Fruit fly (Drosophila melanogaster) whole organism, wandering third instar larva: Measurements from ENCODE around the gene lqf.

Source experiments
- CG9705 ChIP-seq: fragments of 200-800 bp; sonication (Bioruptor generic); optimal IDR thresholded peaks from 2 replicates; lab custom pipeline; 2018; ENCODE audit warnings: missing biosample characterization, mild to moderate bottlenecking, missing genetic modification characterization
- CrebA ChIP-seq: fragments of 200-800 bp; sonication (Bioruptor generic); optimal IDR thresholded peaks from 2 replicates; lab custom pipeline; 2016; ENCODE audit warnings: missing biosample characterization, mild to moderate bottlenecking, missing genetic modification characterization, borderline replicate concordance
- Dfd ChIP-seq: fragments of >200 bp; optimal IDR thresholded peaks from 2 replicates; lab custom pipeline; 2017; ENCODE audit warnings: missing biosample characterization, missing genetic modification characterization
- GATAd ChIP-seq: sonication (Bioruptor generic); optimal IDR thresholded peaks from 2 replicates; lab custom pipeline; 2016; ENCODE audit warnings: missing biosample characterization, missing genetic modification characterization
- Hr78 ChIP-seq: fragments of >200 bp; optimal IDR thresholded peaks from 2 replicates; lab custom pipeline; 2017; ENCODE audit warnings: missing biosample characterization, missing genetic modification characterization
- N ChIP-seq: fragments of >200 bp; optimal IDR thresholded peaks from 2 replicates; lab custom pipeline; 2018; ENCODE audit warnings: missing biosample characterization, missing external identifiers, missing genetic modification characterization
- OdsH ChIP-seq: fragments of 200-800 bp; sonication (Bioruptor generic); optimal IDR thresholded peaks from 2 replicates; lab custom pipeline; 2016; ENCODE audit warnings: missing biosample characterization, mild to moderate bottlenecking, missing genetic modification characterization
- Rel ChIP-seq, 2 experiments: fragments of 200-800 bp; sonication (Bioruptor generic) in 1 of 2; optimal IDR thresholded peaks; 2 replicates in 1 of 2; 3 replicates in 1 of 2; lab custom pipeline; 2016 to 2019; ENCODE audit warnings: mild to moderate bottlenecking in 2 of 2, missing biosample characterization in 2 of 2, missing genetic modification characterization in 2 of 2, moderate library complexity in 1 of 2
- br ChIP-seq: fragments of 200-800 bp; sonication (Bioruptor generic); optimal IDR thresholded peaks from 2 replicates; lab custom pipeline; 2016; ENCODE audit warnings: missing biosample characterization, missing genetic modification characterization
- dl ChIP-seq, 2 experiments: fragments of 175-275, 200-275 bp in 1 of 2; fragments of 200-275 bp in 1 of 2; sonication (Bioruptor generic); optimal IDR thresholded peaks; lab custom pipeline; 2018; ENCODE audit warnings: mild to moderate bottlenecking in 2 of 2, missing biosample characterization in 2 of 2, missing genetic modification characterization in 2 of 2, moderate library complexity in 2 of 2; ENCODE audit not compliant: partially characterized antibody in 2 of 2, insufficient read depth in 1 of 2
- dmrt93B ChIP-seq: fragments of 200-800 bp; sonication (Bioruptor generic); optimal IDR thresholded peaks from 2 replicates; lab custom pipeline; 2018; ENCODE audit warnings: missing biosample characterization, mild to moderate bottlenecking, missing genetic modification characterization
- dsf ChIP-seq: sonication (Bioruptor generic); optimal IDR thresholded peaks from 2 replicates; lab custom pipeline; 2016; ENCODE audit warnings: missing biosample characterization, missing genetic modification characterization, borderline replicate concordance
- ey ChIP-seq: fragments of 200-800 bp; sonication (Bioruptor generic); optimal IDR thresholded peaks from 2 replicates; lab custom pipeline; 2016; ENCODE audit warnings: missing biosample characterization, missing genetic modification characterization
- fru ChIP-seq: fragments of 200-800 bp; sonication (Bioruptor generic); optimal IDR thresholded peaks from 3 replicates; lab custom pipeline; 2016; ENCODE audit warnings: missing biosample characterization, mild to moderate bottlenecking, missing genetic modification characterization
- jim ChIP-seq: fragments of 175-275, 200-325 bp; sonication (Bioruptor generic); optimal IDR thresholded peaks from 2 replicates; lab custom pipeline; 2016; ENCODE audit warnings: missing biosample characterization, mild to moderate bottlenecking, missing genetic modification characterization
- lola ChIP-seq: fragments of >200 bp; optimal IDR thresholded peaks from 2 replicates; lab custom pipeline; 2017; ENCODE audit warnings: missing biosample characterization, missing genetic modification characterization
- pan ChIP-seq: fragments of >200 bp; optimal IDR thresholded peaks from 2 replicates; lab custom pipeline; 2017
- rgr ChIP-seq: fragments of 200-800 bp; sonication (Bioruptor generic); optimal IDR thresholded peaks from 3 replicates; lab custom pipeline; 2016; ENCODE audit warnings: missing biosample characterization, mild to moderate bottlenecking, missing genetic modification characterization
- sage ChIP-seq: fragments of 200-800 bp; sonication (Bioruptor generic); optimal IDR thresholded peaks from 2 replicates; lab custom pipeline; 2016; ENCODE audit warnings: missing biosample characterization, mild to moderate bottlenecking, missing genetic modification characterization
- sv ChIP-seq: fragments of 200-800 bp; sonication (Bioruptor generic); optimal IDR thresholded peaks from 3 replicates; lab custom pipeline; 2016; ENCODE audit warnings: missing biosample characterization, missing genetic modification characterization
- tai ChIP-seq: sonication (Bioruptor generic); optimal IDR thresholded peaks from 2 replicates; lab custom pipeline; 2016; ENCODE audit warnings: missing biosample characterization, missing genetic modification characterization
- usp ChIP-seq: fragments of >200 bp; optimal IDR thresholded peaks from 2 replicates; lab custom pipeline; 2017; ENCODE audit warnings: missing biosample characterization, missing genetic modification characterization
- woc ChIP-seq: sonication (Bioruptor generic); optimal IDR thresholded peaks from 2 replicates; lab custom pipeline; 2016; ENCODE audit warnings: missing biosample characterization, mild to moderate bottlenecking, missing genetic modification characterization

The lqf gene

DNA sequence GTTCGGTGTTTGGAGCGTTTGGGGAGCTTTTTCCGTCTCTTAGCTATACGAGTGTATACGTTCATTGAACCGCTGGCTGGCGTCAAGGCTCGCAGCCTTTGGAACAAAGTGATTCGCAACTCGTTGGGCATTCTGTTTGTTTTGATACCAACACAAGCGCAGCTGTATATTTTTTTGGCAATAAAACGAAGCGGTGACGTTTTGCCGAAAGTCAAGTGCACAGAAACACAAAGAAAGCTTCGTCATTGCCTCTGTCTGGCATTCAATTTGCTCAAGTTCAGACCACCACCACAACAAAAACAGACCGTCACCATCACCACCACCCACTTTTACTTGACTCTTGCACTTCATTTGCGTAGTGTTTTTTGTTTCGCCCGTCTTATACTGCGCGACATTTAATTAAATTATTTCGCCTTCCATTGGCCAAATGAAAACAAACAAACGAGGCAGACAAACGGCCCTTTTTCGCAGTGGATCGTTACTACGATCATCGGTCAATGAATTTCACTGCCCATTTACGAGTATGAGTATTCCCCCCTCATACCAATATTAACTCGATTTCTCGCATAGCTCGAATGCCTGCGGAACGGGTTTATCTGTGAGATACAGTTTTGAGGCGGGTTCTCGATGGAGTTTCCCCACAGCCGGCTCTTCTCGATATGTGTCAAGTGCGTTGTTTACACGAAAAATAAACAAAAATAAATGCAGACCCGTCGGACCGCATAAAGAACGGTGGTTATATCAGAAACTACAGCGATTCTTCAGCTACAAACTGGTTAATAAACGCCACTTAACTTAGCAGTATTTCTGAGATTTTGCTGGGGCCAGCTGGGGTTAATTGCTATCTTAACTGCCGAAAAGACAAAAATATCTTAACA, 2.1 kb downstream of the lqf start (continued):
- TF ChIP-seq woc (GFP tag; lab: Kevin White, UChicago) (no peak), dl (GFP tag; optimal IDR thresholded peaks at IDR 0.05; lab: Kevin White, UChicago; ENCODE audit: insufficient read depth in 1 of 2, partially characterized antibody in 2 of 2) (no peak)
- TF ChIP-seq, all 38 proteins: peak for 12

dm6 chr3L:7539736-7540135, 11.2 kb downstream of the lqf start, which contains the start of gene CG16998:
TSS of gene CG16998 (minus strand) at chr3L:7539836.
- no peak for TF ChIP-seq sage

dm6 chr3L:7541068-7541467, 12.5 kb downstream of the lqf start, which contains the start of gene CG32374:
TSS of gene CG32374 (minus strand) at chr3L:7541168.
- TF ChIP-seq sv (GFP tag; lab: Kevin White, UChicago), result no peak
- no peak for TF ChIP-seq pan (lab: Kevin White, UChicago)
- TF ChIP-seq OdsH (GFP tag; lab: Kevin White, UChicago), result no peak
- TF ChIP-seq fru (GFP tag; lab: Kevin White, UChicago), result no peak
- no peak for TF ChIP-seq Hr78 (GFP tag; lab: Kevin White, UChicago)
- TF ChIP-seq sage, result no peak
- TF ChIP-seq lola (GFP tag; lab: Kevin White, UChicago), result no peak
- TF ChIP-seq GATAd (GFP tag; lab: Kevin White, UChicago), result no peak
- no peak for TF ChIP-seq dl (GFP tag; optimal IDR thresholded peaks at IDR 0.05; lab: Kevin White, UChicago; ENCODE audit: insufficient read depth in 1 of 2, partially characterized antibody in 2 of 2)
- no peak for TF ChIP-seq br (GFP tag; lab: Kevin White, UChicago)
- TF ChIP-seq, all 38 proteins: peak for 0

DNA sequence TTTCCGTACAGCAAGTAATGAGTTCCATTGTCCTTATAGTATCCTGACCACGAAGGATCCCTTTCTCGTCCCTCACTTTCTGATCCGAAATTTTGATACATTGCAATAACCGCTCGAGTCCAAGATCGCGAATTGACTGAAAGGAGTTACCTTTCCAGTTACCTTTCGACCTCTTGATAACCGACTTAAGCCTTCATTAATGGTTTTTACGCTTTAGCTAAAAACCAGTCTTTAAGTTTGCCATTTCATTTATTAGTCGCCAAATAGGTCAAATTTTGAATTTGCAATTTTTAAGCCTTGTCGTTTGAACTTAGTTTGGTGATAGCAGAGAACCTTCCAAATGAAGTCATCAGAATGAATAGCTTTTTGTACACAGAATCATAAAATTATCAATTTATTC, 13.8 kb downstream of the lqf start, which contains the start of gene CG32376:
CG32376 (minus strand) TSS at position 101 of the 400 bp plus-strand sequence.
- TF ChIP-seq sv (GFP tag; lab: Kevin White, UChicago), result no peak
- TF ChIP-seq tai (GFP tag; lab: Kevin White, UChicago), result no peak

DNA sequence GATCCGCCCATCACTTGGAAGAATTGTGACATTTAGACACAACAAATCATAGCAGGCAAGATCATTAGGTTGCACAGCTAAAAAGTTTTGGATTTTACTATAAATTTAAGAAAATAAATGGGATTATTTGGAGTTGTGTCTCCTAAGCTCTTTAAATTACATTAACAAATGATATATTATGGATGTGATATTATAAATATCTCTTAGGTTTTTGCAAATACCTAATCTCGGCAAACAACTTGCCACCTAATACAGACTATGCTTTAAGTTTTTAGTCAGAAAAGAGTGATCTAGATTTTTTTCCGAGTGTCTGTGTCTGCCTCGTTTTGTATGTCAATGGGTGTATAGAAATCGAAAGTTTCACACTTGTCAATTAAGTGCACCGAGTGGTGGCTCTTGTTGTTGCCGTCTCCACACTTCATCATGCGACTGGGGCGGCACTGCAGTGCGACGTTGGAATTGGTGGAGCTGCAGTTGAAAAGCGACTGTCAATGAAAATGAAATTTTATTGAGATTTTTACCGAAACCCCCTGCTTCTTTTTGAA, 16.1 kb downstream of the lqf start:
- TF ChIP-seq sage, result no peak
- no peak for TF ChIP-seq fru (GFP tag; lab: Kevin White, UChicago)

- TF ChIP-seq ey (no peak), CrebA (GFP tag; lab: Kevin White, UChicago) (no peak), Dfd (GFP tag; lab: Kevin White, UChicago) (no peak), N (GFP tag; lab: Kevin White, UChicago) (no peak), dsf (GFP tag; lab: Kevin White, UChicago) (no peak), GATAd (GFP tag; lab: Kevin White, UChicago) (no peak), lola (GFP tag; lab: Kevin White, UChicago) (no peak), Rel (GFP tag; optimal IDR thresholded peaks at IDR 0.05; lab: Kevin White, UChicago) (no peak), Rel (tag; optimal IDR thresholded peaks at IDR 0.05; lab: Kevin White, UChicago) (no peak), pan (lab: Kevin White, UChicago) (no peak), CG9705 (GFP tag; lab: Kevin White, UChicago) (no peak), jim (GFP tag; lab: Kevin White, UChicago) (no peak), rgr (no peak)
- TF ChIP-seq, all 38 proteins: peak for 0
These were observed 17.0 kb downstream of the lqf start for dm6 chr3L:7545562-7545961.

dm6 chr3L:7550225-7550624, 21.6 kb downstream of the lqf start:
- TF ChIP-seq OdsH (GFP tag; lab: Kevin White, UChicago) (no peak), dmrt93B (GFP tag; lab: Kevin White, UChicago) (no peak), N (GFP tag; lab: Kevin White, UChicago) (no peak), usp (GFP tag; lab: Kevin White, UChicago) (no peak), Hr78 (GFP tag; lab: Kevin White, UChicago) (no peak)
